Fruit fly (Drosophila melanogaster) whole organism, pupa: Measurements from ENCODE around the gene CG14915.

Experiments used
- CG10348 ChIP-seq: fragments of 200-800 bp; sonication (Bioruptor generic); IDR thresholded peaks from 2 replicates; pipeline ENCODE4 v1.3.6; 2022; ENCODE audit warnings: missing biosample characterization, missing genetic modification characterization
- CG12605 ChIP-seq: fragments of 200-800 bp; sonication (Bioruptor generic); IDR thresholded peaks from 2 replicates; pipeline ENCODE4 v1.3.6; 2022; ENCODE audit warnings: missing biosample characterization, missing genetic modification characterization
- CG13204 ChIP-seq: fragments of 200-800 bp; sonication (Bioruptor generic); optimal IDR thresholded peaks from 2 replicates; lab custom pipeline; 2018; ENCODE audit warnings: missing biosample characterization, mild to moderate bottlenecking, missing genetic modification characterization, moderate library complexity
- CG14655 ChIP-seq: fragments of 200-800 bp; sonication (Bioruptor generic); optimal IDR thresholded peaks from 3 replicates; lab custom pipeline; 2017; ENCODE audit warnings: mild to moderate bottlenecking, missing biosample characterization, missing genetic modification reagents, missing genetic modification characterization
- CG15710 ChIP-seq: fragments of 200-800 bp; sonication (Bioruptor generic); optimal IDR thresholded peaks from 2 replicates; lab custom pipeline; 2018; ENCODE audit warnings: missing biosample characterization, mild to moderate bottlenecking, missing genetic modification characterization, moderate library complexity
- CG17806 ChIP-seq: fragments of 200-800 bp; sonication (Bioruptor generic); optimal IDR thresholded peaks from 2 replicates; lab custom pipeline; 2018; ENCODE audit warnings: missing biosample characterization, mild to moderate bottlenecking, missing genetic modification characterization, moderate library complexity
- CG32121 ChIP-seq: fragments of 200-800 bp; sonication (Bioruptor generic); IDR thresholded peaks from 2 replicates; pipeline ENCODE4 v1.3.6; 2022; ENCODE audit warnings: missing biosample characterization, missing genetic modification characterization
- CG34367 ChIP-seq: fragments of 200-800 bp; sonication (Bioruptor generic); optimal IDR thresholded peaks from 2 replicates; lab custom pipeline; 2018; ENCODE audit warnings: missing biosample characterization, mild to moderate bottlenecking, missing genetic modification characterization
- CG4496 ChIP-seq: fragments of 200-800 bp; sonication (Bioruptor generic); IDR thresholded peaks from 3 replicates; pipeline ENCODE4 v1.3.6; 2022; ENCODE audit warnings: missing biosample characterization, missing genetic modification characterization
- CG8159 ChIP-seq: fragments of 200-800 bp; sonication (Bioruptor generic); optimal IDR thresholded peaks from 3 replicates; lab custom pipeline; 2018; ENCODE audit warnings: missing biosample characterization, mild to moderate bottlenecking, missing genetic modification characterization, moderate library complexity
- CG8301 ChIP-seq: fragments of 200-800 bp; sonication (Bioruptor generic); optimal IDR thresholded peaks from 2 replicates; lab custom pipeline; 2018; ENCODE audit warnings: missing biosample characterization, mild to moderate bottlenecking, missing genetic modification characterization
- CG9948 ChIP-seq: fragments of 200-800 bp; sonication (Bioruptor generic); optimal IDR thresholded peaks from 2 replicates; lab custom pipeline; 2018; ENCODE audit warnings: missing biosample characterization, mild to moderate bottlenecking, missing genetic modification characterization, moderate library complexity
- D1 ChIP-seq: fragments of 200-800 bp; sonication (Bioruptor generic); optimal IDR thresholded peaks from 2 replicates; lab custom pipeline; 2018; ENCODE audit warnings: missing biosample characterization, mild to moderate bottlenecking, missing genetic modification characterization, moderate library complexity
- EcR ChIP-seq: fragments of 200-800 bp; sonication (Bioruptor generic); optimal IDR thresholded peaks from 3 replicates; lab custom pipeline; 2019; ENCODE audit warnings: missing biosample characterization, missing genetic modification characterization, mild to moderate bottlenecking, moderate library complexity, missing genetic modification reagents
- Ets98B ChIP-seq: fragments of 200-800 bp; sonication (Bioruptor generic); IDR thresholded peaks from 2 replicates; pipeline ENCODE4 v1.3.6; 2022; ENCODE audit warnings: missing biosample characterization, missing genetic modification characterization
- Pif1A ChIP-seq: fragments of 200-800 bp; sonication (Bioruptor generic); optimal IDR thresholded peaks from 3 replicates; lab custom pipeline; 2016; ENCODE audit warnings: missing biosample characterization, missing genetic modification characterization
- Pif1B ChIP-seq: fragments of 200-800 bp; sonication (Bioruptor generic); optimal IDR thresholded peaks from 3 replicates; lab custom pipeline; 2016; ENCODE audit warnings: missing biosample characterization, missing genetic modification characterization
- Snoo ChIP-seq: fragments of 200-800 bp; sonication (Bioruptor generic); optimal IDR thresholded peaks from 3 replicates; lab custom pipeline; 2017; ENCODE audit warnings: missing biosample characterization, mild to moderate bottlenecking, missing genetic modification characterization, inconsistent platforms
- fd96Ca ChIP-seq: fragments of 200-800 bp; sonication (Bioruptor generic); IDR thresholded peaks from 3 replicates; pipeline ENCODE4 v1.3.6; 2022; ENCODE audit warnings: missing biosample characterization, missing genetic modification characterization
- gl ChIP-seq: fragments of 200-800 bp; sonication (Bioruptor generic); optimal IDR thresholded peaks from 2 replicates; lab custom pipeline; 2018; ENCODE audit warnings: missing biosample characterization, mild to moderate bottlenecking, missing genetic modification characterization
- rn ChIP-seq: fragments of 200-800 bp; sonication (Bioruptor generic); IDR thresholded peaks from 2 replicates; pipeline ENCODE4 v1.3.6; 2022; ENCODE audit warnings: missing biosample characterization, missing genetic modification characterization

CG14915 gene

dm6 chr2L:11048307-11048706, 22.5 kb upstream of the CG14915 start:
- TF ChIP-seq rn: no peak
- no peak for TF ChIP-seq fd96Ca
- no peak for TF ChIP-seq CG10348 (GFP tag; lab: Robert Waterston, UW)
- peak; percentile 8 for TF ChIP-seq Pif1B (GFP tag; lab: Kevin White, UChicago)
- TF ChIP-seq CG17806 (tag; lab: Kevin White, UChicago): peak; percentile 66
- no peak for TF ChIP-seq Snoo
- no peak for TF ChIP-seq CG4496 (GFP tag; lab: Robert Waterston, UW)
- TF ChIP-seq CG34367 (tag; lab: Kevin White, UChicago): no peak
- no peak for TF ChIP-seq EcR
- TF ChIP-seq CG8159 (tag; lab: Kevin White, UChicago): peak; percentile 67
- TF ChIP-seq gl (tag; lab: Kevin White, UChicago): peak; percentile 18
- peak; percentile 70 for TF ChIP-seq CG14655 (GFP tag; lab: Kevin White, UChicago)
- TF ChIP-seq CG15710 (tag; lab: Kevin White, UChicago): no peak
- no peak for TF ChIP-seq CG13204 (GFP tag; lab: Kevin White, UChicago)
- TF ChIP-seq Pif1A (GFP tag; lab: Kevin White, UChicago): peak; percentile 14
- no peak for TF ChIP-seq Ets98B (GFP tag; lab: Robert Waterston, UW)
- TF ChIP-seq CG9948 (tag; lab: Kevin White, UChicago): peak; percentile 52
- no peak for TF ChIP-seq CG12605
- TF ChIP-seq CG32121 (GFP tag; lab: Robert Waterston, UW): no peak
- no peak for TF ChIP-seq D1 (tag; lab: Kevin White, UChicago)
- peak; percentile 51 for TF ChIP-seq CG8301 (tag; lab: Kevin White, UChicago)

dm6 chr2L:11049723-11050122, 21.1 kb upstream of the CG14915 start:
- TF ChIP-seq CG13204 (GFP tag; lab: Kevin White, UChicago) (peak; percentile 5), EcR (peak; percentile 41), CG10348 (GFP tag; lab: Robert Waterston, UW) (no peak), Pif1B (GFP tag; lab: Kevin White, UChicago) (no peak), CG17806 (tag; lab: Kevin White, UChicago) (no peak), CG32121 (GFP tag; lab: Robert Waterston, UW) (no peak), CG4496 (GFP tag; lab: Robert Waterston, UW) (no peak; the same call in 2 of the 3 replicates)

- no peak for TF ChIP-seq CG12605
- TF ChIP-seq CG17806 (tag; lab: Kevin White, UChicago): peak; percentile 29
- 0 out of 3 replicates have a peak, but pooled peaks have one; percentile 11 for TF ChIP-seq CG4496 (GFP tag; lab: Robert Waterston, UW)
- TF ChIP-seq Snoo: no peak
- peak; percentile 13 for TF ChIP-seq CG34367 (tag; lab: Kevin White, UChicago)
- TF ChIP-seq CG9948 (tag; lab: Kevin White, UChicago): peak; percentile 15
- peak; percentile 58 for TF ChIP-seq CG8159 (tag; lab: Kevin White, UChicago)
- no peak for TF ChIP-seq CG10348 (GFP tag; lab: Robert Waterston, UW)
- TF ChIP-seq CG15710 (tag; lab: Kevin White, UChicago): peak; percentile 54
- TF ChIP-seq gl (tag; lab: Kevin White, UChicago): no peak
- TF ChIP-seq Pif1A (GFP tag; lab: Kevin White, UChicago): peak; percentile 74
- peak; percentile 27 for TF ChIP-seq EcR
These were observed 19.0 kb upstream of the CG14915 start for dm6 chr2L:11051644-11052492.

- TF ChIP-seq CG14655 (GFP tag; lab: Kevin White, UChicago) (peak; percentile 53), fd96Ca (no peak), CG9948 (tag; lab: Kevin White, UChicago) (peak; percentile 80), Ets98B (GFP tag; lab: Robert Waterston, UW) (no peak), D1 (tag; lab: Kevin White, UChicago) (peak; percentile 67), CG8159 (tag; lab: Kevin White, UChicago) (peak; percentile 86), CG8301 (tag; lab: Kevin White, UChicago) (peak; percentile 27), CG34367 (tag; lab: Kevin White, UChicago) (peak; percentile 51), CG4496 (GFP tag; lab: Robert Waterston, UW) (peak; percentile 17; the same call in 1 of the 3 replicates), Pif1B (GFP tag; lab: Kevin White, UChicago) (no peak), rn (no peak), CG15710 (tag; lab: Kevin White, UChicago) (peak; percentile 83), CG10348 (GFP tag; lab: Robert Waterston, UW) (no peak), Pif1A (GFP tag; lab: Kevin White, UChicago) (peak; percentile 88), gl (tag; lab: Kevin White, UChicago) (peak; percentile 32), CG17806 (tag; lab: Kevin White, UChicago) (peak; percentile 82)
These were observed 18.4 kb upstream of the CG14915 start for dm6 chr2L:11052493-11052788.

- TF ChIP-seq fd96Ca (peak; percentile 84), EcR (peak; percentile 85), D1 (tag; lab: Kevin White, UChicago) (peak; percentile 25), CG12605 (0 out of 2 replicates have a peak, but pooled peaks have one; percentile 45), CG8301 (tag; lab: Kevin White, UChicago) (peak; percentile 62), gl (tag; lab: Kevin White, UChicago) (peak; percentile 69), CG17806 (tag; lab: Kevin White, UChicago) (peak; percentile 84), Pif1B (GFP tag; lab: Kevin White, UChicago) (peak; percentile 91), CG13204 (GFP tag; lab: Kevin White, UChicago) (peak; percentile 95), rn (peak; percentile 78; the same call in 1 of the 2 replicates), CG8159 (tag; lab: Kevin White, UChicago) (peak; percentile 91), Snoo (peak; percentile 90), Pif1A (GFP tag; lab: Kevin White, UChicago) (peak; percentile 78), CG9948 (tag; lab: Kevin White, UChicago) (peak; percentile 84), CG15710 (tag; lab: Kevin White, UChicago) (peak; percentile 92), CG32121 (GFP tag; lab: Robert Waterston, UW) (no peak; the same call in 1 of the 2 replicates), Ets98B (GFP tag; lab: Robert Waterston, UW) (peak; percentile 71), CG4496 (GFP tag; lab: Robert Waterston, UW) (peak; percentile 78), CG10348 (GFP tag; lab: Robert Waterston, UW) (no peak), CG34367 (tag; lab: Kevin White, UChicago) (peak; percentile 77), CG14655 (GFP tag; lab: Kevin White, UChicago) (peak; percentile 75)
These were observed 17.6 kb upstream of the CG14915 start for dm6 chr2L:11053018-11053807.
